Worm (Caenorhabditis elegans) whole organism, mixed stage, embryonic: ENCODE results near the gene C50H2.4.

Source experiments
- flh-1 ChIP-seq: fragments of 200-800 bp; sonication (Bioruptor generic); optimal IDR thresholded peaks from 2 replicates; lab custom pipeline; 2018; ENCODE audit warnings: mild to moderate bottlenecking, missing genetic modification characterization, moderate library complexity, missing compliant biosample characterization
- nhr-12 ChIP-seq: fragments of 150-350 bp; optimal IDR thresholded peaks from 2 replicates; lab custom pipeline; 2014; ENCODE audit warnings: missing biosample characterization, missing genetic modification characterization
- nhr-28 ChIP-seq: fragments of 150-350 bp; optimal IDR thresholded peaks from 2 replicates; lab custom pipeline; 2014; ENCODE audit warnings: missing biosample characterization, missing genetic modification characterization
- snpc-4 ChIP-seq: fragments of 150-350 bp; optimal IDR thresholded peaks from 2 replicates; lab custom pipeline; 2014; ENCODE audit warnings: missing biosample characterization, missing genetic modification characterization
- ztf-11 ChIP-seq: fragments of 150-350 bp; optimal IDR thresholded peaks from 2 replicates; lab custom pipeline; 2014; ENCODE audit warnings: missing biosample characterization, missing genetic modification characterization

DNA sequence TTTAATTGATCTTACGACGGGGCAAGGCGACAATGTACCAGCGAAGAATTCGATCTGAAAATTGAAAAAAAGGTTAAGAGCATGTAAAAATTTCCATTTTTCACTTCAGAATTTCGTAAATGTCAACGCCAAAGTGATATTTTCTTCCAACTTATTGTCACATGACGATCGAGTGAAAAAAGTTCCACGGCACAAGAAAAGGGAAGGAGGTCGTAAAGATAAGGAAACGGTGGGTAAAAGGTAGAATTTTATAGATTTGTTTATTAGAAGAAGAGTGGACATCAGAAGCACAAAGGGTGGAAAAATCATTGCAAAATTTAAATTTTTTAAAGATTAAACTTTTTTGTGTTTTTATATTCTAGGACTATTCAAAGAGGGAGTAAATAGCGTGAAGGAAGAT, 11.2 kb downstream of the C50H2.4 start:
- TF ChIP-seq flh-1 (GFP tag; lab: Kevin White, UChicago) (no peak), snpc-4 (tag; lab: Kevin White, UChicago) (no peak), nhr-28 (no peak), nhr-12 (tag; lab: Kevin White, UChicago) (no peak), ztf-11 (tag; lab: Kevin White, UChicago) (no peak)
